Fruit fly (Drosophila melanogaster): ENCODE measurements around the gene mei-218.

The mei-218 gene

dm6 chrX:17142940-17143534 lies at the start of gene mei-218, which contains the start of gene mei-217:
TSS of gene mei-218 (minus strand) at chrX:17142990.
TSS of gene mei-217 (minus strand) at chrX:17142990.
- TF ChIP-seq CTCF (optimal IDR thresholded peaks at IDR 0.05) (no peak), CG8478 (optimal IDR thresholded peaks at IDR 0.05) (no peak)

dm6 chrX:17188167-17188566 lies 45.4 kb upstream of the mei-218 start:
- TF ChIP-seq CG8478 (optimal IDR thresholded peaks at IDR 0.05), result no peak

dm6 chrX:17187495-17187894 lies 44.7 kb upstream of the mei-218 start:
- no peak for TF ChIP-seq CTCF (optimal IDR thresholded peaks at IDR 0.05)
- no peak for TF ChIP-seq CG8478 (optimal IDR thresholded peaks at IDR 0.05)

- TF ChIP-seq CTCF (optimal IDR thresholded peaks at IDR 0.05), result no peak
- TF ChIP-seq CG8478 (optimal IDR thresholded peaks at IDR 0.05), result no peak
Measured at dm6 chrX:17186432-17186831, 43.6 kb upstream of the mei-218 start.

- TF ChIP-seq CTCF (optimal IDR thresholded peaks at IDR 0.05) (no peak), CG8478 (optimal IDR thresholded peaks at IDR 0.05) (no peak)
Measured at dm6 chrX:17183486-17183885, 40.7 kb upstream of the mei-218 start.

- TF ChIP-seq CG8478 (optimal IDR thresholded peaks at IDR 0.05), result no peak
- TF ChIP-seq CTCF (optimal IDR thresholded peaks at IDR 0.05), result no peak
Measured at dm6 chrX:17181264-17182198, 38.7 kb upstream of the mei-218 start.

- no peak for TF ChIP-seq CG8478 (optimal IDR thresholded peaks at IDR 0.05)
Measured at dm6 chrX:17180523-17180922, 37.7 kb upstream of the mei-218 start.

dm6 chrX:17178484-17178921 lies 35.7 kb upstream of the mei-218 start:
- TF ChIP-seq CTCF (optimal IDR thresholded peaks at IDR 0.05), result no peak
- TF ChIP-seq CG8478 (optimal IDR thresholded peaks at IDR 0.05), result no peak

dm6 chrX:17177606-17178005 lies 34.8 kb upstream of the mei-218 start:
- TF ChIP-seq CG8478 (optimal IDR thresholded peaks at IDR 0.05), result no peak
- no peak for TF ChIP-seq CTCF (optimal IDR thresholded peaks at IDR 0.05)

- TF ChIP-seq CTCF (optimal IDR thresholded peaks at IDR 0.05) (no peak), CG8478 (optimal IDR thresholded peaks at IDR 0.05) (no peak)
Measured at dm6 chrX:17176542-17176941, 33.8 kb upstream of the mei-218 start.

- TF ChIP-seq CG8478 (optimal IDR thresholded peaks at IDR 0.05), result no peak
- peak; percentile 93 to 94 for TF ChIP-seq CTCF (optimal IDR thresholded peaks at IDR 0.05)
Measured at dm6 chrX:17175558-17176189, 32.9 kb upstream of the mei-218 start.

dm6 chrX:17174115-17174514 lies 31.3 kb upstream of the mei-218 start:
- no peak for TF ChIP-seq CG8478 (optimal IDR thresholded peaks at IDR 0.05)
- no peak for TF ChIP-seq CTCF (optimal IDR thresholded peaks at IDR 0.05)

dm6 chrX:17172777-17173315 lies 30.1 kb upstream of the mei-218 start:
- TF ChIP-seq CTCF (optimal IDR thresholded peaks at IDR 0.05) (no peak), CG8478 (optimal IDR thresholded peaks at IDR 0.05) (no peak)

- TF ChIP-seq CTCF (optimal IDR thresholded peaks at IDR 0.05), result no peak
- no peak for TF ChIP-seq CG8478 (optimal IDR thresholded peaks at IDR 0.05)
Measured at dm6 chrX:17172123-17172522, 29.3 kb upstream of the mei-218 start.

dm6 chrX:17170484-17170944 lies 27.7 kb upstream of the mei-218 start:
- TF ChIP-seq CG8478 (optimal IDR thresholded peaks at IDR 0.05) (no peak), CTCF (optimal IDR thresholded peaks at IDR 0.05) (no peak)

Measured in S2 (cell line).